Worm (Caenorhabditis elegans): ENCODE results near the gene Y113G7A.13.

Gene Y113G7A.13

ce11 chrV:20147662-20148245 lies at the start of gene Y113G7A.13:
Y113G7A.13 (plus strand) TSS chrV:20148195.
- TF ChIP-seq T22C8.4 (GFP tag; IDR thresholded peaks at IDR 0.05): no peak
- TF ChIP-seq ztf-29 (GFP tag; IDR thresholded peaks at IDR 0.05): no peak
- TF ChIP-seq klf-2 (GFP tag; conservative IDR thresholded peaks at IDR 0.05): no peak
- TF ChIP-seq tab-1 (GFP tag; IDR thresholded peaks at IDR 0.05): no peak
- TF ChIP-seq cog-1 (tag; optimal IDR thresholded peaks at IDR 0.05): no peak
- TF ChIP-seq ztf-23 (GFP tag; IDR thresholded peaks at IDR 0.05): no peak

- TF ChIP-seq tab-1 (GFP tag; IDR thresholded peaks at IDR 0.05): no peak
- TF ChIP-seq ztf-23 (GFP tag; IDR thresholded peaks at IDR 0.05): no peak
- TF ChIP-seq T22C8.4 (GFP tag; IDR thresholded peaks at IDR 0.05): peak; percentile 45; the same call in 1 of the 2 replicates
- no peak for TF ChIP-seq med-1 (GFP tag; optimal IDR thresholded peaks at IDR 0.05; ENCODE audit: insufficient read depth)
Observed at ce11 chrV:20104417-20104816, 43.6 kb upstream of the Y113G7A.13 start.

ce11 chrV:20105210-20105793 lies 42.7 kb upstream of the Y113G7A.13 start:
- no peak for TF ChIP-seq cog-1 (tag; optimal IDR thresholded peaks at IDR 0.05)
- no peak for TF ChIP-seq ref-1 (GFP tag; conservative IDR thresholded peaks at IDR 0.05)
- peak; percentile 63; the same call in 1 of the 2 replicates for TF ChIP-seq T22C8.4 (GFP tag; IDR thresholded peaks at IDR 0.05)
- TF ChIP-seq ztf-29 (GFP tag; IDR thresholded peaks at IDR 0.05): no peak
- no peak for TF ChIP-seq ztf-23 (GFP tag; IDR thresholded peaks at IDR 0.05)
- TF ChIP-seq med-1 (GFP tag; optimal IDR thresholded peaks at IDR 0.05; ENCODE audit: insufficient read depth): no peak

- no peak for TF ChIP-seq klf-2 (GFP tag; conservative IDR thresholded peaks at IDR 0.05)
- TF ChIP-seq ztf-29 (GFP tag; IDR thresholded peaks at IDR 0.05): no peak
- TF ChIP-seq ref-1 (GFP tag; conservative IDR thresholded peaks at IDR 0.05): no peak
- TF ChIP-seq med-1 (GFP tag; optimal IDR thresholded peaks at IDR 0.05; ENCODE audit: insufficient read depth): no peak
- TF ChIP-seq flt-1 (GFP tag; IDR thresholded peaks at IDR 0.05): no peak
- TF ChIP-seq cog-1 (tag; optimal IDR thresholded peaks at IDR 0.05): no peak
- TF ChIP-seq ztf-23 (GFP tag; IDR thresholded peaks at IDR 0.05): no peak
- TF ChIP-seq T22C8.4 (GFP tag; IDR thresholded peaks at IDR 0.05): no peak
- no peak for TF ChIP-seq tab-1 (GFP tag; IDR thresholded peaks at IDR 0.05)
Observed at ce11 chrV:20119770-20120169, 28.2 kb upstream of the Y113G7A.13 start.

- no peak for TF ChIP-seq ref-1 (GFP tag; conservative IDR thresholded peaks at IDR 0.05)
- no peak for TF ChIP-seq cog-1 (tag; optimal IDR thresholded peaks at IDR 0.05)
- TF ChIP-seq flt-1 (GFP tag; IDR thresholded peaks at IDR 0.05): no peak
- TF ChIP-seq T22C8.4 (GFP tag; IDR thresholded peaks at IDR 0.05): no peak
- TF ChIP-seq klf-2 (GFP tag; conservative IDR thresholded peaks at IDR 0.05): no peak
- TF ChIP-seq med-1 (GFP tag; optimal IDR thresholded peaks at IDR 0.05; ENCODE audit: insufficient read depth): no peak
- TF ChIP-seq ztf-23 (GFP tag; IDR thresholded peaks at IDR 0.05): no peak
- TF ChIP-seq ztf-29 (GFP tag; IDR thresholded peaks at IDR 0.05): no peak
- TF ChIP-seq tab-1 (GFP tag; IDR thresholded peaks at IDR 0.05): no peak
Observed at ce11 chrV:20120623-20121165, 27.3 kb upstream of the Y113G7A.13 start, which contains the start of gene ncx-1. ncx-1 (minus strand) TSS chrV:20120673.

ce11 chrV:20123010-20123409 lies 25.0 kb upstream of the Y113G7A.13 start:
- TF ChIP-seq tab-1 (GFP tag; IDR thresholded peaks at IDR 0.05) (no peak), ref-1 (GFP tag; conservative IDR thresholded peaks at IDR 0.05) (no peak), cog-1 (tag; optimal IDR thresholded peaks at IDR 0.05) (no peak), ztf-23 (GFP tag; IDR thresholded peaks at IDR 0.05) (no peak), T22C8.4 (GFP tag; IDR thresholded peaks at IDR 0.05) (no peak), flt-1 (GFP tag; IDR thresholded peaks at IDR 0.05) (no peak), klf-2 (GFP tag; conservative IDR thresholded peaks at IDR 0.05) (no peak), med-1 (GFP tag; optimal IDR thresholded peaks at IDR 0.05; ENCODE audit: insufficient read depth) (no peak), ztf-29 (GFP tag; IDR thresholded peaks at IDR 0.05) (no peak)

- TF ChIP-seq T22C8.4 (GFP tag; IDR thresholded peaks at IDR 0.05): no peak
- no peak for TF ChIP-seq flt-1 (GFP tag; IDR thresholded peaks at IDR 0.05)
- no peak for TF ChIP-seq ztf-23 (GFP tag; IDR thresholded peaks at IDR 0.05)
- TF ChIP-seq cog-1 (tag; optimal IDR thresholded peaks at IDR 0.05): no peak
- no peak for TF ChIP-seq ref-1 (GFP tag; conservative IDR thresholded peaks at IDR 0.05)
- TF ChIP-seq klf-2 (GFP tag; conservative IDR thresholded peaks at IDR 0.05): no peak
- TF ChIP-seq tab-1 (GFP tag; IDR thresholded peaks at IDR 0.05): no peak
- TF ChIP-seq ztf-29 (GFP tag; IDR thresholded peaks at IDR 0.05): no peak
- TF ChIP-seq med-1 (GFP tag; optimal IDR thresholded peaks at IDR 0.05; ENCODE audit: insufficient read depth): no peak
Observed at ce11 chrV:20123616-20124015, 24.4 kb upstream of the Y113G7A.13 start.

ce11 chrV:20124393-20124792 lies 23.6 kb upstream of the Y113G7A.13 start:
- TF ChIP-seq ref-1 (GFP tag; conservative IDR thresholded peaks at IDR 0.05) (no peak), med-1 (GFP tag; optimal IDR thresholded peaks at IDR 0.05; ENCODE audit: insufficient read depth) (no peak), T22C8.4 (GFP tag; IDR thresholded peaks at IDR 0.05) (no peak), flt-1 (GFP tag; IDR thresholded peaks at IDR 0.05) (no peak), cog-1 (tag; optimal IDR thresholded peaks at IDR 0.05) (no peak), ztf-29 (GFP tag; IDR thresholded peaks at IDR 0.05) (no peak), tab-1 (GFP tag; IDR thresholded peaks at IDR 0.05) (no peak), ztf-23 (GFP tag; IDR thresholded peaks at IDR 0.05) (no peak), klf-2 (GFP tag; conservative IDR thresholded peaks at IDR 0.05) (no peak)

ce11 chrV:20125137-20125536 lies 22.9 kb upstream of the Y113G7A.13 start:
- TF ChIP-seq ztf-23 (GFP tag; IDR thresholded peaks at IDR 0.05): no peak
- no peak for TF ChIP-seq flt-1 (GFP tag; IDR thresholded peaks at IDR 0.05)
- TF ChIP-seq ref-1 (GFP tag; conservative IDR thresholded peaks at IDR 0.05): no peak
- TF ChIP-seq klf-2 (GFP tag; conservative IDR thresholded peaks at IDR 0.05): no peak
- no peak for TF ChIP-seq ztf-29 (GFP tag; IDR thresholded peaks at IDR 0.05)
- no peak for TF ChIP-seq tab-1 (GFP tag; IDR thresholded peaks at IDR 0.05)
- no peak for TF ChIP-seq med-1 (GFP tag; optimal IDR thresholded peaks at IDR 0.05; ENCODE audit: insufficient read depth)
- no peak for TF ChIP-seq cog-1 (tag; optimal IDR thresholded peaks at IDR 0.05)
- TF ChIP-seq T22C8.4 (GFP tag; IDR thresholded peaks at IDR 0.05): no peak

Data from whole organism, midembryonic.